Worm (Caenorhabditis elegans): Measurements from ENCODE around the gene skr-12.

skr-12 gene

ce11 chrIV:17174087-17174486, 7.0 kb downstream of the skr-12 start:
- no peak for TF ChIP-seq cnd-1 (tag; optimal IDR thresholded peaks at IDR 0.05)
- TF ChIP-seq ces-1 (GFP tag; optimal IDR thresholded peaks at IDR 0.05): no peak
- TF ChIP-seq nhr-2 (tag; optimal IDR thresholded peaks at IDR 0.05): no peak
- TF ChIP-seq sptf-1 (tag; optimal IDR thresholded peaks at IDR 0.05): no peak
- TF ChIP-seq hlh-1 (tag; optimal IDR thresholded peaks at IDR 0.05): no peak
- TF ChIP-seq mab-5 (tag; optimal IDR thresholded peaks at IDR 0.05): no peak
- no peak for TF ChIP-seq ztf-11 (tag; optimal IDR thresholded peaks at IDR 0.05)
- no peak for TF ChIP-seq ceh-43 (GFP tag; optimal IDR thresholded peaks at IDR 0.05)
- TF ChIP-seq nhr-28 (tag; optimal IDR thresholded peaks at IDR 0.05): no peak
- TF ChIP-seq flh-1 (GFP tag; optimal IDR thresholded peaks at IDR 0.05): no peak

- TF ChIP-seq cnd-1 (tag; optimal IDR thresholded peaks at IDR 0.05) (no peak), bed-3 (GFP tag; optimal IDR thresholded peaks at IDR 0.05) (no peak), sem-2 (GFP tag; optimal IDR thresholded peaks at IDR 0.05) (no peak), nhr-2 (tag; optimal IDR thresholded peaks at IDR 0.05) (no peak), nhr-28 (tag; optimal IDR thresholded peaks at IDR 0.05) (no peak), hlh-1 (tag; optimal IDR thresholded peaks at IDR 0.05) (no peak), drap-1 (GFP tag; optimal IDR thresholded peaks at IDR 0.05) (no peak), ceh-43 (GFP tag; optimal IDR thresholded peaks at IDR 0.05) (no peak), unc-62 (GFP tag; optimal IDR thresholded peaks at IDR 0.05) (no peak), M03D4.4 (tag; optimal IDR thresholded peaks at IDR 0.05) (no peak), elt-3 (tag; optimal IDR thresholded peaks at IDR 0.05) (no peak)
Observed at ce11 chrIV:17174980-17175379, 7.9 kb downstream of the skr-12 start.

- TF ChIP-seq nhr-12 (tag; optimal IDR thresholded peaks at IDR 0.05) (no peak), nhr-76 (tag; optimal IDR thresholded peaks at IDR 0.05) (no peak), lin-13 (tag; optimal IDR thresholded peaks at IDR 0.05) (no peak), pha-4 (tag; optimal IDR thresholded peaks at IDR 0.05) (no peak)
Observed at ce11 chrIV:17176177-17176576, 9.1 kb downstream of the skr-12 start, which contains the start of gene C52D10.3. TSS of gene C52D10.3 (plus strand) at chrIV:17176477.

ce11 chrIV:17179071-17179470, 12.0 kb downstream of the skr-12 start:
- TF ChIP-seq nhr-12 (tag; optimal IDR thresholded peaks at IDR 0.05) (no peak), nhr-28 (tag; optimal IDR thresholded peaks at IDR 0.05) (no peak), zip-8 (tag; optimal IDR thresholded peaks at IDR 0.05) (no peak), snpc-4 (tag; optimal IDR thresholded peaks at IDR 0.05) (no peak), nhr-76 (tag; optimal IDR thresholded peaks at IDR 0.05) (no peak), ceh-43 (GFP tag; optimal IDR thresholded peaks at IDR 0.05) (no peak), drap-1 (GFP tag; optimal IDR thresholded peaks at IDR 0.05) (no peak), mep-1 (tag; optimal IDR thresholded peaks at IDR 0.05) (no peak), elt-3 (tag; optimal IDR thresholded peaks at IDR 0.05) (no peak), ceh-39 (tag; optimal IDR thresholded peaks at IDR 0.05) (no peak), sem-2 (GFP tag; optimal IDR thresholded peaks at IDR 0.05) (no peak), mls-2 (tag; optimal IDR thresholded peaks at IDR 0.05) (no peak), M03D4.4 (tag; optimal IDR thresholded peaks at IDR 0.05) (no peak), bed-3 (GFP tag; optimal IDR thresholded peaks at IDR 0.05) (no peak), unc-62 (GFP tag; optimal IDR thresholded peaks at IDR 0.05) (no peak), sptf-1 (tag; optimal IDR thresholded peaks at IDR 0.05) (no peak), tbx-8 (GFP tag; optimal IDR thresholded peaks at IDR 0.05) (no peak)

- TF ChIP-seq nhr-28 (tag; optimal IDR thresholded peaks at IDR 0.05) (no peak), nhr-76 (tag; optimal IDR thresholded peaks at IDR 0.05) (no peak), elt-1 (tag; optimal IDR thresholded peaks at IDR 0.05; ENCODE audit: borderline replicate concordance, insufficient read depth) (no peak), unc-62 (GFP tag; optimal IDR thresholded peaks at IDR 0.05) (no peak), lin-32 (GFP tag; optimal IDR thresholded peaks at IDR 0.05) (no peak), sem-2 (GFP tag; optimal IDR thresholded peaks at IDR 0.05) (no peak), mab-5 (tag; optimal IDR thresholded peaks at IDR 0.05) (no peak), cnd-1 (tag; optimal IDR thresholded peaks at IDR 0.05) (no peak), ces-1 (GFP tag; optimal IDR thresholded peaks at IDR 0.05) (no peak), blmp-1 (tag; optimal IDR thresholded peaks at IDR 0.05) (no peak)
Observed at ce11 chrIV:17179565-17179964, 12.5 kb downstream of the skr-12 start.

- TF ChIP-seq cnd-1 (tag; optimal IDR thresholded peaks at IDR 0.05): no peak
- no peak for TF ChIP-seq mab-5 (tag; optimal IDR thresholded peaks at IDR 0.05)
- TF ChIP-seq flh-1 (GFP tag; optimal IDR thresholded peaks at IDR 0.05): no peak
- TF ChIP-seq ham-2 (GFP tag; optimal IDR thresholded peaks at IDR 0.05): no peak
- TF ChIP-seq drap-1 (GFP tag; optimal IDR thresholded peaks at IDR 0.05): no peak
- TF ChIP-seq ztf-11 (tag; optimal IDR thresholded peaks at IDR 0.05): no peak
- no peak for TF ChIP-seq ceh-43 (GFP tag; optimal IDR thresholded peaks at IDR 0.05)
- no peak for TF ChIP-seq nhr-12 (tag; optimal IDR thresholded peaks at IDR 0.05)
Observed at ce11 chrIV:17183032-17183608, 16.0 kb downstream of the skr-12 start.

All from whole organism, mixed stage, embryonic.